Fruit fly (Drosophila melanogaster) whole organism, pupa: Measurements from ENCODE around the gene drd.

Experiments
- CG10348 ChIP-seq: fragments of 200-800 bp; sonication (Bioruptor generic); IDR thresholded peaks from 2 replicates; pipeline ENCODE4 v1.3.6; 2022; ENCODE audit warnings: missing biosample characterization, missing genetic modification characterization
- CG15710 ChIP-seq: fragments of 200-800 bp; sonication (Bioruptor generic); optimal IDR thresholded peaks from 2 replicates; lab custom pipeline; 2018; ENCODE audit warnings: missing biosample characterization, mild to moderate bottlenecking, missing genetic modification characterization, moderate library complexity
- CG8159 ChIP-seq: fragments of 200-800 bp; sonication (Bioruptor generic); optimal IDR thresholded peaks from 3 replicates; lab custom pipeline; 2018; ENCODE audit warnings: missing biosample characterization, mild to moderate bottlenecking, missing genetic modification characterization, moderate library complexity
- Snoo ChIP-seq: fragments of 200-800 bp; sonication (Bioruptor generic); optimal IDR thresholded peaks from 3 replicates; lab custom pipeline; 2017; ENCODE audit warnings: missing biosample characterization, mild to moderate bottlenecking, missing genetic modification characterization, inconsistent platforms

dm6 chrX:15137241-15137640 is 11.7 kb downstream of the drd start:
- TF ChIP-seq CG10348 (GFP tag; lab: Robert Waterston, UW) (no peak), CG15710 (no peak), CG8159 (no peak), Snoo (tag; lab: Kevin White, UChicago) (no peak)
